Fruit fly (Drosophila melanogaster) whole organism, pupa: ENCODE data around the gene CG32486.

Experiments used
- CG10348 ChIP-seq: fragments of 200-800 bp; sonication (Bioruptor generic); IDR thresholded peaks from 2 replicates; pipeline ENCODE4 v1.3.6; 2022; ENCODE audit warnings: missing biosample characterization, missing genetic modification characterization
- CG12605 ChIP-seq: fragments of 200-800 bp; sonication (Bioruptor generic); IDR thresholded peaks from 2 replicates; pipeline ENCODE4 v1.3.6; 2022; ENCODE audit warnings: missing biosample characterization, missing genetic modification characterization
- CG13204 ChIP-seq: fragments of 200-800 bp; sonication (Bioruptor generic); optimal IDR thresholded peaks from 2 replicates; lab custom pipeline; 2018; ENCODE audit warnings: missing biosample characterization, mild to moderate bottlenecking, missing genetic modification characterization, moderate library complexity
- CG14655 ChIP-seq: fragments of 200-800 bp; sonication (Bioruptor generic); optimal IDR thresholded peaks from 3 replicates; lab custom pipeline; 2017; ENCODE audit warnings: mild to moderate bottlenecking, missing biosample characterization, missing genetic modification reagents, missing genetic modification characterization
- CG15710 ChIP-seq: fragments of 200-800 bp; sonication (Bioruptor generic); optimal IDR thresholded peaks from 2 replicates; lab custom pipeline; 2018; ENCODE audit warnings: missing biosample characterization, mild to moderate bottlenecking, missing genetic modification characterization, moderate library complexity
- CG17806 ChIP-seq: fragments of 200-800 bp; sonication (Bioruptor generic); optimal IDR thresholded peaks from 2 replicates; lab custom pipeline; 2018; ENCODE audit warnings: missing biosample characterization, mild to moderate bottlenecking, missing genetic modification characterization, moderate library complexity
- CG32121 ChIP-seq: fragments of 200-800 bp; sonication (Bioruptor generic); IDR thresholded peaks from 2 replicates; pipeline ENCODE4 v1.3.6; 2022; ENCODE audit warnings: missing biosample characterization, missing genetic modification characterization
- CG34367 ChIP-seq: fragments of 200-800 bp; sonication (Bioruptor generic); optimal IDR thresholded peaks from 2 replicates; lab custom pipeline; 2018; ENCODE audit warnings: missing biosample characterization, mild to moderate bottlenecking, missing genetic modification characterization
- CG4496 ChIP-seq: fragments of 200-800 bp; sonication (Bioruptor generic); IDR thresholded peaks from 3 replicates; pipeline ENCODE4 v1.3.6; 2022; ENCODE audit warnings: missing biosample characterization, missing genetic modification characterization
- CG8159 ChIP-seq: fragments of 200-800 bp; sonication (Bioruptor generic); optimal IDR thresholded peaks from 3 replicates; lab custom pipeline; 2018; ENCODE audit warnings: missing biosample characterization, mild to moderate bottlenecking, missing genetic modification characterization, moderate library complexity
- CG8301 ChIP-seq: fragments of 200-800 bp; sonication (Bioruptor generic); optimal IDR thresholded peaks from 2 replicates; lab custom pipeline; 2018; ENCODE audit warnings: missing biosample characterization, mild to moderate bottlenecking, missing genetic modification characterization
- CG9948 ChIP-seq: fragments of 200-800 bp; sonication (Bioruptor generic); optimal IDR thresholded peaks from 2 replicates; lab custom pipeline; 2018; ENCODE audit warnings: missing biosample characterization, mild to moderate bottlenecking, missing genetic modification characterization, moderate library complexity
- D1 ChIP-seq: fragments of 200-800 bp; sonication (Bioruptor generic); optimal IDR thresholded peaks from 2 replicates; lab custom pipeline; 2018; ENCODE audit warnings: missing biosample characterization, mild to moderate bottlenecking, missing genetic modification characterization, moderate library complexity
- EcR ChIP-seq: fragments of 200-800 bp; sonication (Bioruptor generic); optimal IDR thresholded peaks from 3 replicates; lab custom pipeline; 2019; ENCODE audit warnings: missing biosample characterization, missing genetic modification characterization, mild to moderate bottlenecking, moderate library complexity, missing genetic modification reagents
- Ets98B ChIP-seq: fragments of 200-800 bp; sonication (Bioruptor generic); IDR thresholded peaks from 2 replicates; pipeline ENCODE4 v1.3.6; 2022; ENCODE audit warnings: missing biosample characterization, missing genetic modification characterization
- Pif1A ChIP-seq: fragments of 200-800 bp; sonication (Bioruptor generic); optimal IDR thresholded peaks from 3 replicates; lab custom pipeline; 2016; ENCODE audit warnings: missing biosample characterization, missing genetic modification characterization
- Pif1B ChIP-seq: fragments of 200-800 bp; sonication (Bioruptor generic); optimal IDR thresholded peaks from 3 replicates; lab custom pipeline; 2016; ENCODE audit warnings: missing biosample characterization, missing genetic modification characterization
- Snoo ChIP-seq: fragments of 200-800 bp; sonication (Bioruptor generic); optimal IDR thresholded peaks from 3 replicates; lab custom pipeline; 2017; ENCODE audit warnings: missing biosample characterization, mild to moderate bottlenecking, missing genetic modification characterization, inconsistent platforms
- fd96Ca ChIP-seq: fragments of 200-800 bp; sonication (Bioruptor generic); IDR thresholded peaks from 3 replicates; pipeline ENCODE4 v1.3.6; 2022; ENCODE audit warnings: missing biosample characterization, missing genetic modification characterization
- gl ChIP-seq: fragments of 200-800 bp; sonication (Bioruptor generic); optimal IDR thresholded peaks from 2 replicates; lab custom pipeline; 2018; ENCODE audit warnings: missing biosample characterization, mild to moderate bottlenecking, missing genetic modification characterization
- rn ChIP-seq: fragments of 200-800 bp; sonication (Bioruptor generic); IDR thresholded peaks from 2 replicates; pipeline ENCODE4 v1.3.6; 2022; ENCODE audit warnings: missing biosample characterization, missing genetic modification characterization

CG32486 gene

dm6 chr3L:3045256-3045743, 25.3 kb downstream of the CG32486 start:
- no peak for TF ChIP-seq rn
- no peak for TF ChIP-seq CG10348 (GFP tag; lab: Robert Waterston, UW)
- TF ChIP-seq CG4496 (GFP tag; lab: Robert Waterston, UW) = peak; percentile 74; the same call in 1 of the 3 replicates
- TF ChIP-seq Pif1A = peak; percentile 83
- TF ChIP-seq CG9948 (tag; lab: Kevin White, UChicago) = peak; percentile 90
- TF ChIP-seq Pif1B (GFP tag; lab: Kevin White, UChicago) = peak; percentile 88
- peak; percentile 87 for TF ChIP-seq CG34367
- TF ChIP-seq fd96Ca (GFP tag; lab: Robert Waterston, UW) = peak; percentile 32; the same call in 1 of the 3 replicates
- peak; percentile 87 for TF ChIP-seq CG17806 (tag; lab: Kevin White, UChicago)
- TF ChIP-seq CG12605 (GFP tag; lab: Robert Waterston, UW) = no peak; the same call in 1 of the 2 replicates
- peak; percentile 89 for TF ChIP-seq D1 (tag; lab: Kevin White, UChicago)
- peak; percentile 83 for TF ChIP-seq CG14655
- peak; percentile 94 for TF ChIP-seq CG8159
- no peak for TF ChIP-seq EcR (GFP tag; lab: Kevin White, UChicago)
- TF ChIP-seq CG32121 (GFP tag; lab: Robert Waterston, UW) = peak; percentile 37; the same call in 1 of the 2 replicates
- TF ChIP-seq Snoo (tag; lab: Kevin White, UChicago) = peak; percentile 79
- TF ChIP-seq CG15710 (tag; lab: Kevin White, UChicago) = peak; percentile 92
- peak; percentile 61 for TF ChIP-seq Ets98B (GFP tag; lab: Robert Waterston, UW)
- peak; percentile 48 for TF ChIP-seq CG13204 (GFP tag; lab: Kevin White, UChicago)
- TF ChIP-seq CG8301 (tag; lab: Kevin White, UChicago) = peak; percentile 76
- peak; percentile 70 for TF ChIP-seq gl

dm6 chr3L:3042150-3043049, 28.2 kb downstream of the CG32486 start, which contains the start of gene Prx4:
Prx4 (plus strand) TSS chr3L:3042359.
- TF ChIP-seq Pif1B (GFP tag; lab: Kevin White, UChicago) (peak; percentile 73), CG34367 (peak; percentile 43), CG32121 (GFP tag; lab: Robert Waterston, UW) (peak; percentile 77), fd96Ca (GFP tag; lab: Robert Waterston, UW) (0 out of 3 replicates have a peak, but pooled peaks have one; percentile 26), CG4496 (GFP tag; lab: Robert Waterston, UW) (peak; percentile 87), CG8301 (tag; lab: Kevin White, UChicago) (peak; percentile 68), Ets98B (GFP tag; lab: Robert Waterston, UW) (peak; percentile 75), rn (0 out of 2 replicates have a peak, but pooled peaks have one; percentile 22), CG9948 (tag; lab: Kevin White, UChicago) (peak; percentile 60), CG8159 (peak; percentile 53), CG10348 (GFP tag; lab: Robert Waterston, UW) (no peak), CG14655 (peak; percentile 66), Snoo (tag; lab: Kevin White, UChicago) (peak; percentile 52), Pif1A (peak; percentile 66), CG12605 (GFP tag; lab: Robert Waterston, UW) (peak; percentile 25; the same call in 1 of the 2 replicates), CG17806 (tag; lab: Kevin White, UChicago) (peak; percentile 41), CG15710 (tag; lab: Kevin White, UChicago) (peak; percentile 56), gl (no peak), CG13204 (GFP tag; lab: Kevin White, UChicago) (no peak), D1 (tag; lab: Kevin White, UChicago) (no peak), EcR (GFP tag; lab: Kevin White, UChicago) (no peak)

dm6 chr3L:3037822-3038563, 32.6 kb downstream of the CG32486 start:
- TF ChIP-seq CG17806 (tag; lab: Kevin White, UChicago) (no peak), CG14655 (no peak), Snoo (tag; lab: Kevin White, UChicago) (no peak), CG34367 (no peak), CG13204 (GFP tag; lab: Kevin White, UChicago) (peak; percentile 98), Pif1A (no peak), CG10348 (GFP tag; lab: Robert Waterston, UW) (no peak), CG15710 (tag; lab: Kevin White, UChicago) (no peak), CG4496 (GFP tag; lab: Robert Waterston, UW) (peak; percentile 69; the same call in 2 of the 3 replicates), CG12605 (GFP tag; lab: Robert Waterston, UW) (peak; percentile 37), CG8159 (no peak), gl (no peak), CG9948 (tag; lab: Kevin White, UChicago) (no peak), CG8301 (tag; lab: Kevin White, UChicago) (no peak), D1 (tag; lab: Kevin White, UChicago) (no peak), Ets98B (GFP tag; lab: Robert Waterston, UW) (peak; percentile 85), CG32121 (GFP tag; lab: Robert Waterston, UW) (peak; percentile 90), Pif1B (GFP tag; lab: Kevin White, UChicago) (no peak), fd96Ca (GFP tag; lab: Robert Waterston, UW) (peak; percentile 90), rn (no peak), EcR (GFP tag; lab: Kevin White, UChicago) (peak; percentile 84)
